Fruit fly (Drosophila melanogaster): Measurements from ENCODE around the gene CG12105.

Gene CG12105

DNA sequence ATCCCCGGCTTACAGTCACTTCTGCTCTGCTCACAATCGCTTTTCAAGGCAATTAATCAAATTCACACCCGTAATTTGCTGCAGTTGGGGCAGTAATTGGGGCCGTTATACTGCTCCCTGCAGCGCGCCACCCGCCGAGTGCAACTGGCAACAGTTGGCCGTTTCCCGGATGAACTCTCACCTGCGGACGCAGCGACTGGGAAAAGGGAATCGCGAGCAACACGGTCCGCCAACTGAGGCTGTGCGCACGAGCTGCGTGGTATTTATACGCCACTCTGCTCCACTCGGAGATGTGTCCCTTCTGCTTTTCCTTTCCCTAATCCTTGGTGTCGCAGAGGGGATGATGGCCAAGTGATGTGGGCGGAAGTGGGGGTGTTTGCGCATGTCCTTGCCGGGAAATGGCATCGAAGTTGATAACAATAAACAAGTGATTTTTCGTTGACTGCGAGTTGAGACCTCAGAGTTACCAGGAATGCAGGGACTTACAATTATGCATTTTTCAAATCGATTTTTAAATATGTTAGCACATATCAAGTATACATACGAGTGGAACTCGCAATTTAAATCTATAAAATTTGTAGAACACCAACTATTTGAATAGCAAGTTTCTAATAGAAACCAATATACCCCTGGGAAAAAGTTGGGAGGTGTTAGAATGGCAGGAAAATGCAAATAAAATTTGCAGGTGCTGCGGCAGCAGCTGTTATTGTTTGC lies 13.6 kb upstream of the CG12105 start, which contains the start of gene GC (continued):
- TF ChIP-seq tx (GFP tag; optimal IDR thresholded peaks at IDR 0.05), result no peak
- TF ChIP-seq CG15601 (tag; optimal IDR thresholded peaks at IDR 0.05), result no peak
- TF ChIP-seq ewg (GFP tag; optimal IDR thresholded peaks at IDR 0.05), result peak; percentile 89
- TF ChIP-seq CG31441 (GFP tag; IDR thresholded peaks at IDR 0.05), result no peak
- peak; percentile 16 for TF ChIP-seq CG7786 (GFP tag; optimal IDR thresholded peaks at IDR 0.05)
- peak; percentile 5 for TF ChIP-seq CoRest (tag; optimal IDR thresholded peaks at IDR 0.05)
- TF ChIP-seq aop (GFP tag; IDR thresholded peaks at IDR 0.05), result no peak
- no peak for TF ChIP-seq CG17359 (tag; optimal IDR thresholded peaks at IDR 0.05)
- no peak for TF ChIP-seq CG16813 (GFP tag; IDR thresholded peaks at IDR 0.05; ENCODE audit: partially characterized antibody)
- TF ChIP-seq gcm2 (GFP tag; optimal IDR thresholded peaks at IDR 0.05), result no peak
- TF ChIP-seq PHDP (tag; optimal IDR thresholded peaks at IDR 0.05), result no peak
- TF ChIP-seq trem (tag; optimal IDR thresholded peaks at IDR 0.05), result no peak
- TF ChIP-seq kah (GFP tag; optimal IDR thresholded peaks at IDR 0.05), result no peak
- no peak for TF ChIP-seq dan (GFP tag; IDR thresholded peaks at IDR 0.05)
- TF ChIP-seq CG13624 (GFP tag; optimal IDR thresholded peaks at IDR 0.05), result no peak
- peak; percentile 39; the same call in 1 of the 3 replicates for TF ChIP-seq ci (GFP tag; IDR thresholded peaks at IDR 0.05)
- no peak for TF ChIP-seq YL-1 (GFP tag; optimal IDR thresholded peaks at IDR 0.05)
- peak; percentile 34; the same call in 1 of the 2 replicates for TF ChIP-seq HLH3B (GFP tag; IDR thresholded peaks at IDR 0.05)
- no peak for TF ChIP-seq CG17612 (GFP tag; IDR thresholded peaks at IDR 0.05)
- TF ChIP-seq CG1024 (GFP tag; IDR thresholded peaks at IDR 0.05), result no peak
- no peak for TF ChIP-seq ap (GFP tag; IDR thresholded peaks at IDR 0.05)
- no peak for TF ChIP-seq CG8924 (tag; optimal IDR thresholded peaks at IDR 0.05)
- TF ChIP-seq Fer1 (GFP tag; optimal IDR thresholded peaks at IDR 0.05), result no peak
- no peak for TF ChIP-seq seq (GFP tag; IDR thresholded peaks at IDR 0.05)
- TF ChIP-seq sob (GFP tag; IDR thresholded peaks at IDR 0.05), result no peak
- no peak for TF ChIP-seq gt (GFP tag; IDR thresholded peaks at IDR 0.05)
- no peak for TF ChIP-seq da (GFP tag; optimal IDR thresholded peaks at IDR 0.05)
- TF ChIP-seq CG3995 (GFP tag; optimal IDR thresholded peaks at IDR 0.05), result no peak
- TF ChIP-seq sens-2 (GFP tag; IDR thresholded peaks at IDR 0.05), result no peak
- no peak for TF ChIP-seq gro (GFP tag; optimal IDR thresholded peaks at IDR 0.05)
- peak; percentile 26 for TF ChIP-seq CG10209 (GFP tag; optimal IDR thresholded peaks at IDR 0.05)
- no peak for TF ChIP-seq sqz (GFP tag; optimal IDR thresholded peaks at IDR 0.05)
- peak; percentile 26 for TF ChIP-seq grau (tag; optimal IDR thresholded peaks at IDR 0.05)
- TF ChIP-seq insv (GFP tag; optimal IDR thresholded peaks at IDR 0.05), result no peak
- TF ChIP-seq nau (GFP tag; optimal IDR thresholded peaks at IDR 0.05), result no peak
- TF ChIP-seq mam (GFP tag; optimal IDR thresholded peaks at IDR 0.05), result no peak
- TF ChIP-seq CG3838 (GFP tag; optimal IDR thresholded peaks at IDR 0.05), result no peak
- no peak for TF ChIP-seq CG8359 (GFP tag; optimal IDR thresholded peaks at IDR 0.05; ENCODE audit: borderline replicate concordance)
- peak; percentile 26 for TF ChIP-seq CG18599 (GFP tag; optimal IDR thresholded peaks at IDR 0.05)
- no peak for TF ChIP-seq NFAT (GFP tag; IDR thresholded peaks at IDR 0.05)
- no peak for TF ChIP-seq CG14860 (GFP tag; IDR thresholded peaks at IDR 0.05; ENCODE audit: partially characterized antibody)
- no peak for TF ChIP-seq trh (GFP tag; optimal IDR thresholded peaks at IDR 0.05)
- no peak for TF ChIP-seq tap (tag; optimal IDR thresholded peaks at IDR 0.05)
- no peak for TF ChIP-seq jigr1 (GFP tag; IDR thresholded peaks at IDR 0.05)
- TF ChIP-seq pita (GFP tag; optimal IDR thresholded peaks at IDR 0.05), result no peak
- no peak for TF ChIP-seq onecut (GFP tag; IDR thresholded peaks at IDR 0.05)
- TF ChIP-seq CG12659 (GFP tag; optimal IDR thresholded peaks at IDR 0.05), result peak; percentile 17
- no peak for TF ChIP-seq shn (GFP tag; optimal IDR thresholded peaks at IDR 0.05)
- no peak for TF ChIP-seq CG14050 (GFP tag; IDR thresholded peaks at IDR 0.05)
- no peak for TF ChIP-seq CG11085 (GFP tag; IDR thresholded peaks at IDR 0.05)
- TF ChIP-seq CG4404 (GFP tag; IDR thresholded peaks at IDR 0.05), result no peak
